Worm (Caenorhabditis elegans) whole organism, L4/young adult: Measurements from ENCODE around the gene D2089.8.

Experiments
- W03F9.2 ChIP-seq: fragments of 150-350 bp; optimal IDR thresholded peaks from 2 replicates; lab custom pipeline; 2014; ENCODE audit warnings: missing biosample characterization, missing genetic modification characterization
- dao-5 ChIP-seq: sonication (generic microtip); optimal IDR thresholded peaks from 2 replicates; lab custom pipeline; 2016; ENCODE audit warnings: missing genotype, missing genetic modification characterization, moderate library complexity, missing compliant biosample characterization
- him-1 ChIP-seq: sonication (generic microtip); optimal IDR thresholded peaks from 2 replicates; lab custom pipeline; 2016; ENCODE audit warnings: missing genotype, missing genetic modification reagents, missing genetic modification characterization, missing compliant biosample characterization

ce11 chrII:10662698-10663097 is at the start of gene D2089.8:
- TF ChIP-seq him-1 (tag; lab: Kevin White, UChicago) (no peak), W03F9.2 (tag; lab: Kevin White, UChicago) (peak; percentile 24), dao-5 (tag; lab: Kevin White, UChicago) (no peak)
